Fruit fly (Drosophila melanogaster) whole organism, embryonic: ENCODE data around the gene CG33293.

Experiments
- ATbp ChIP-seq: fragments of 200-800 bp; sonication (Bioruptor generic); optimal IDR thresholded peaks from 2 replicates; lab custom pipeline; 2017; ENCODE audit warnings: missing biosample characterization, mild to moderate bottlenecking, missing genetic modification characterization, missing genetic modification reagents
- Asciz ChIP-seq: fragments of 200-800 bp; sonication (Bioruptor generic); optimal IDR thresholded peaks from 2 replicates; lab custom pipeline; 2017; ENCODE audit warnings: missing biosample characterization, mild to moderate bottlenecking, missing genetic modification characterization, missing genetic modification reagents
- Atf6 ChIP-seq: fragments of 200-800 bp; sonication (Bioruptor generic); IDR thresholded peaks from 2 replicates; pipeline ENCODE4 v1.3.6; 2022; ENCODE audit warnings: missing biosample characterization, missing genetic modification characterization
- C15 ChIP-seq: fragments of 200-800 bp; sonication (Bioruptor generic); IDR thresholded peaks from 3 replicates; pipeline ENCODE4 v1.3.6; 2022; ENCODE audit warnings: missing biosample characterization, missing genetic modification characterization
- CG11456 ChIP-seq: fragments of 200-800 bp; sonication (Bioruptor generic); IDR thresholded peaks from 3 replicates; pipeline ENCODE4 v1.3.6; 2022; ENCODE audit warnings: missing biosample characterization, missing genetic modification characterization
- CG11695 ChIP-seq: fragments of 200-800 bp; sonication (Bioruptor generic); IDR thresholded peaks from 3 replicates; pipeline ENCODE4 v1.3.6; 2022; ENCODE audit warnings: missing biosample characterization, missing genetic modification characterization
- CG12769 ChIP-seq: fragments of 200-800 bp; sonication (Bioruptor generic); optimal IDR thresholded peaks from 2 replicates; lab custom pipeline; 2019; ENCODE audit warnings: missing biosample characterization, mild to moderate bottlenecking, missing genetic modification characterization, moderate library complexity
- CG13123 ChIP-seq: fragments of 200-800 bp; sonication (Bioruptor generic); optimal IDR thresholded peaks from 2 replicates; lab custom pipeline; 2016; ENCODE audit warnings: missing biosample characterization, missing genetic modification characterization
- CG16815 ChIP-seq: fragments of 200-800 bp; sonication (Bioruptor generic); optimal IDR thresholded peaks from 3 replicates; lab custom pipeline; 2017; ENCODE audit warnings: missing biosample characterization, mild to moderate bottlenecking, missing genetic modification characterization
- CG16863 ChIP-seq: fragments of 200-800 bp; sonication (Bioruptor generic); optimal IDR thresholded peaks from 3 replicates; lab custom pipeline; 2016; ENCODE audit warnings: missing biosample characterization, missing genetic modification characterization
- CG17568 ChIP-seq: fragments of 200-800 bp; sonication (Bioruptor generic); optimal IDR thresholded peaks from 2 replicates; lab custom pipeline; 2018; ENCODE audit warnings: missing biosample characterization, mild to moderate bottlenecking, missing genetic modification characterization, moderate library complexity
- CG17912 ChIP-seq: fragments of 200-800 bp; sonication (Bioruptor generic); optimal IDR thresholded peaks from 2 replicates; lab custom pipeline; 2018; ENCODE audit warnings: missing biosample characterization, mild to moderate bottlenecking, missing genetic modification characterization
- CG18011 ChIP-seq: fragments of 200-800 bp; sonication (Bioruptor generic); optimal IDR thresholded peaks from 2 replicates; lab custom pipeline; 2017; ENCODE audit warnings: missing biosample characterization, missing genetic modification characterization, mild to moderate bottlenecking, moderate library complexity, missing genotype
- CG1832 ChIP-seq: fragments of 200-800 bp; sonication (Bioruptor generic); optimal IDR thresholded peaks from 2 replicates; lab custom pipeline; 2017; ENCODE audit warnings: missing biosample characterization, mild to moderate bottlenecking, missing genetic modification characterization, inconsistent platforms
- CG18599 ChIP-seq: fragments of 200-800 bp; sonication (Bioruptor generic); optimal IDR thresholded peaks from 3 replicates; lab custom pipeline; 2017; ENCODE audit warnings: missing biosample characterization, missing genetic modification characterization, mild to moderate bottlenecking, moderate library complexity, missing genetic modification reagents
- CG2129 ChIP-seq: fragments of 200-800 bp; sonication (Bioruptor generic); IDR thresholded peaks from 2 replicates; pipeline ENCODE4 v1.3.6; 2022; ENCODE audit warnings: missing biosample characterization, missing genetic modification characterization; ENCODE audit not compliant: partially characterized antibody
- CG32532 ChIP-seq: fragments of 200-800 bp; sonication (Bioruptor generic); IDR thresholded peaks from 2 replicates; pipeline ENCODE4 v1.3.6; 2022; ENCODE audit warnings: missing biosample characterization, missing genetic modification characterization
- CG4328 ChIP-seq: fragments of 200-800 bp; sonication (Bioruptor generic); optimal IDR thresholded peaks from 3 replicates; lab custom pipeline; 2017; ENCODE audit warnings: missing biosample characterization, missing genetic modification reagents, missing genetic modification characterization
- CG4360 ChIP-seq: fragments of 200-800 bp; sonication (Bioruptor generic); IDR thresholded peaks from 2 replicates; pipeline ENCODE4 v1.3.6; 2022; ENCODE audit warnings: missing biosample characterization, missing genetic modification characterization
- CG4820 ChIP-seq: fragments of 200-800 bp; sonication (Bioruptor generic); optimal IDR thresholded peaks from 3 replicates; lab custom pipeline; 2016; ENCODE audit warnings: missing biosample characterization, missing genetic modification characterization
- CG6175 ChIP-seq: fragments of 200-800 bp; sonication (Bioruptor generic); IDR thresholded peaks from 3 replicates; pipeline ENCODE4 v1.3.6; 2022; ENCODE audit warnings: missing biosample characterization, missing genetic modification characterization
- CG8359 ChIP-seq: fragments of 200-800 bp; sonication (Bioruptor generic); optimal IDR thresholded peaks from 2 replicates; lab custom pipeline; 2017; ENCODE audit warnings: missing biosample characterization, mild to moderate bottlenecking, missing genetic modification characterization, borderline replicate concordance
- CG8924 ChIP-seq: fragments of 200-800 bp; optimal IDR thresholded peaks from 3 replicates; lab custom pipeline; 2019; ENCODE audit warnings: missing biosample characterization, mild to moderate bottlenecking, missing genetic modification characterization, moderate library complexity
- CG9876 ChIP-seq: fragments of 200-800 bp; sonication (Bioruptor generic); optimal IDR thresholded peaks from 2 replicates; lab custom pipeline; 2016; ENCODE audit warnings: missing biosample characterization, missing genetic modification characterization
- Camta ChIP-seq: fragments of 200-800 bp; sonication (Bioruptor generic); optimal IDR thresholded peaks from 2 replicates; lab custom pipeline; 2016; ENCODE audit warnings: missing biosample characterization, missing genetic modification characterization
- Chrac-16 ChIP-seq: fragments of 200-800 bp; sonication (Bioruptor generic); optimal IDR thresholded peaks from 3 replicates; lab custom pipeline; 2016; ENCODE audit warnings: missing biosample characterization, missing genetic modification characterization
- CrebB ChIP-seq: fragments of 200-800 bp; sonication (Bioruptor generic); optimal IDR thresholded peaks from 3 replicates; lab custom pipeline; 2018; ENCODE audit warnings: missing biosample characterization, mild to moderate bottlenecking, missing genetic modification characterization
- Dad ChIP-seq: fragments of 200-800 bp; sonication (Bioruptor generic); optimal IDR thresholded peaks from 3 replicates; lab custom pipeline; 2016; ENCODE audit warnings: missing biosample characterization, missing genetic modification characterization
- E2f2 ChIP-seq: fragments of 200-800 bp; sonication (Bioruptor generic); IDR thresholded peaks from 2 replicates; pipeline ENCODE4 v1.3.6; 2022; ENCODE audit warnings: missing biosample characterization, missing genetic modification characterization
- Gug ChIP-seq: fragments of 200-800 bp; sonication (Bioruptor generic); IDR thresholded peaks from 4 replicates; pipeline ENCODE4 v1.3.6; 2022; ENCODE audit warnings: missing biosample characterization, missing genetic modification characterization
- HmgZ ChIP-seq: fragments of 200-800 bp; sonication (Bioruptor generic); optimal IDR thresholded peaks from 2 replicates; lab custom pipeline; 2018; ENCODE audit warnings: missing biosample characterization, mild to moderate bottlenecking, missing genetic modification characterization
- Meics ChIP-seq: fragments of 200-800 bp; sonication (Bioruptor generic); optimal IDR thresholded peaks from 2 replicates; lab custom pipeline; 2017; ENCODE audit warnings: missing biosample characterization, mild to moderate bottlenecking, missing genetic modification characterization
- Mrtf ChIP-seq: fragments of 200-800 bp; sonication (Bioruptor generic); IDR thresholded peaks from 3 replicates; pipeline ENCODE4 v1.3.6; 2022; ENCODE audit warnings: missing biosample characterization, missing genetic modification characterization
- NC2β ChIP-seq: fragments of 200-800 bp; sonication (Bioruptor generic); optimal IDR thresholded peaks from 2 replicates; lab custom pipeline; 2016; ENCODE audit warnings: missing biosample characterization, missing genetic modification characterization
- Nf-YA ChIP-seq: fragments of 200-800 bp; sonication (Bioruptor generic); IDR thresholded peaks from 2 replicates; pipeline ENCODE4 v1.3.6; 2022; ENCODE audit warnings: missing biosample characterization, missing genetic modification characterization
- Sox100B ChIP-seq: fragments of 200-800 bp; sonication (Bioruptor generic); optimal IDR thresholded peaks from 3 replicates; lab custom pipeline; 2018; ENCODE audit warnings: missing biosample characterization, mild to moderate bottlenecking, missing genetic modification characterization
- ac ChIP-seq: fragments of 200-800 bp; sonication (Bioruptor generic); optimal IDR thresholded peaks from 3 replicates; lab custom pipeline; 2017; ENCODE audit warnings: missing biosample characterization, mild to moderate bottlenecking, missing genetic modification characterization
- crc ChIP-seq: fragments of 200-800 bp; sonication (Bioruptor generic); optimal IDR thresholded peaks from 2 replicates; lab custom pipeline; 2016; ENCODE audit warnings: missing biosample characterization, missing genetic modification characterization
- dan ChIP-seq: fragments of 200-800 bp; sonication (Bioruptor generic); IDR thresholded peaks from 2 replicates; pipeline ENCODE4 v1.3.6; 2022; ENCODE audit warnings: missing biosample characterization, missing genetic modification characterization
- dati ChIP-seq: fragments of 200-800 bp; sonication (Bioruptor generic); IDR thresholded peaks from 2 replicates; pipeline ENCODE4 v1.3.6; 2022; ENCODE audit warnings: missing biosample characterization, missing genetic modification characterization
- eyg ChIP-seq: fragments of 200-800 bp; sonication (Bioruptor generic); optimal IDR thresholded peaks from 3 replicates; lab custom pipeline; 2016; ENCODE audit warnings: missing biosample characterization, missing genetic modification characterization
- ind ChIP-seq: fragments of 200-800 bp; sonication (Bioruptor generic); optimal IDR thresholded peaks from 3 replicates; lab custom pipeline; 2016; ENCODE audit warnings: missing biosample characterization, missing genetic modification characterization
- jing ChIP-seq: fragments of 200-800 bp; sonication (Bioruptor generic); optimal IDR thresholded peaks from 2 replicates; lab custom pipeline; 2018; ENCODE audit warnings: missing biosample characterization, mild to moderate bottlenecking, missing genetic modification characterization
- lmd ChIP-seq: fragments of 200-800 bp; sonication (Bioruptor generic); IDR thresholded peaks from 2 replicates; pipeline ENCODE4 v1.3.6; 2022; ENCODE audit warnings: missing biosample characterization, missing genetic modification characterization
- pan ChIP-seq, 4 experiments: fragments of >200 bp in 3 of 4; fragments of 200-800 bp in 1 of 4; sonication (Bioruptor generic) in 1 of 4; optimal IDR thresholded peaks in 3 of 4; IDR thresholded peaks in 1 of 4; 2 replicates each; pipeline versions ENCODE4 v1.3.6 to Lab custom; 2017 to 2022; ENCODE audit warnings: missing biosample characterization in 2 of 4, missing genetic modification characterization in 2 of 4, mixed read lengths in 1 of 4
- so ChIP-seq: fragments of 200-800 bp; sonication (Bioruptor generic); IDR thresholded peaks from 3 replicates; pipeline ENCODE4 v1.3.6; 2022; ENCODE audit warnings: missing biosample characterization, missing genetic modification characterization
- tin ChIP-seq: fragments of 200-800 bp; sonication (Bioruptor generic); optimal IDR thresholded peaks from 3 replicates; lab custom pipeline; 2016; ENCODE audit warnings: missing biosample characterization, missing genetic modification characterization
- tup ChIP-seq: fragments of 200-800 bp; sonication (Bioruptor generic); optimal IDR thresholded peaks from 2 replicates; lab custom pipeline; 2016; ENCODE audit warnings: missing biosample characterization, mild to moderate bottlenecking, missing genetic modification characterization, moderate library complexity
- yki ChIP-seq: fragments of >200 bp; optimal IDR thresholded peaks from 3 replicates; lab custom pipeline; 2018
- zen ChIP-seq: fragments of 200-800 bp; sonication (Bioruptor generic); optimal IDR thresholded peaks from 3 replicates; lab custom pipeline; 2018; ENCODE audit warnings: missing biosample characterization, mild to moderate bottlenecking, missing genetic modification characterization, moderate library complexity
- zfh1 ChIP-seq: fragments of 200-800 bp; sonication (Bioruptor generic); IDR thresholded peaks from 3 replicates; pipeline ENCODE4 v1.3.6; 2022; ENCODE audit warnings: missing biosample characterization, missing genetic modification characterization

Gene CG33293

DNA sequence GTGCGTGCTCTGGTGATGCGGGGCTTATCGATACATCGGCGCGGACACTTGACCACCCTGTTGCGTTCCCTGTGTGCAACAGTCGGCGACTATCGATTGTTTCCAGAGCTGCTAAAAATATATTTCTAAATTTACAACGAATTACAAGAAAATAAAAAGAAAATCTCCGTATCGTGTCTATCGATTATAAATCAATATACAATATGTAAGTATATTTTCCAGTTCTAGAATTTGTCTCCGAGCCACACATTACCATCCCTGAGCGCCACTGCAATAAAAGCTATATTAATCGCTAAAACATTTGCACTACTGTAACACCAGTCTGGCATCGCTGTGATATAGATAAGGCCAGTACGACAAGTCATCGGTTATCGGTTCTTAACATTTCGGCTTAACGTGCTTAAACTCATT, 8.3 kb downstream of the CG33293 start, which contains the start of the genes Kat60 and Mms19 (continued):
- TF ChIP-seq Mrtf (GFP tag; lab: Robert Waterston, UW) (no peak), Camta (peak; percentile 67), jing (GFP tag; lab: Kevin White, UChicago) (no peak), zen (tag; lab: Kevin White, UChicago) (peak; percentile 48), CG18011 (GFP tag; lab: Kevin White, UChicago) (peak; percentile 7), Atf6 (GFP tag; lab: Robert Waterston, UW) (no peak), CG12769 (tag; lab: Kevin White, UChicago) (no peak), CG16815 (GFP tag; lab: Kevin White, UChicago) (peak; percentile 68), pan (optimal IDR thresholded peaks at IDR 0.05; lab: Kevin White, UChicago) (no peak), pan (GFP tag; optimal IDR thresholded peaks at IDR 0.05 in 1 of 2, IDR thresholded peaks at IDR 0.05 in 1 of 2) (peak in 1 of 2 experiments; percentile 69), so (GFP tag; lab: Robert Waterston, UW) (no peak), ac (GFP tag; lab: Kevin White, UChicago) (no peak), lmd (GFP tag; lab: Robert Waterston, UW) (peak; percentile 59), zfh1 (GFP tag; lab: Robert Waterston, UW) (peak; percentile 69; the same call in 2 of the 3 replicates), CG16863 (GFP tag; lab: Kevin White, UChicago) (peak; percentile 65), C15 (GFP tag; lab: Robert Waterston, UW) (peak; percentile 31; the same call in 1 of the 3 replicates), CG11695 (GFP tag; lab: Robert Waterston, UW) (no peak), CG1832 (GFP tag; lab: Kevin White, UChicago) (no peak), CG6175 (GFP tag; lab: Robert Waterston, UW) (peak; percentile 48; the same call in 1 of the 3 replicates), CG18599 (GFP tag; lab: Kevin White, UChicago) (peak; percentile 62), CrebB (tag; lab: Kevin White, UChicago) (peak; percentile 6), CG2129 (GFP tag; lab: Robert Waterston, UW) (peak; percentile 88), CG4820 (GFP tag; lab: Kevin White, UChicago) (peak; percentile 44), CG4360 (no peak), CG8359 (GFP tag; lab: Kevin White, UChicago) (no peak), CG13123 (GFP tag; lab: Kevin White, UChicago) (peak; percentile 29), NC2β (no peak), HmgZ (tag; lab: Kevin White, UChicago) (peak; percentile 58), CG17912 (GFP tag; lab: Kevin White, UChicago) (no peak), dati (GFP tag; lab: Robert Waterston, UW) (no peak), tup (no peak), eyg (GFP tag; lab: Kevin White, UChicago) (peak; percentile 19), ATbp (GFP tag; lab: Kevin White, UChicago) (no peak), CG17568 (GFP tag; lab: Kevin White, UChicago) (no peak), Meics (peak; percentile 32), yki (lab: Kevin White, UChicago) (no peak), CG11456 (GFP tag; lab: Robert Waterston, UW) (peak; percentile 72; the same call in 2 of the 3 replicates), Nf-YA (GFP tag; lab: Robert Waterston, UW) (no peak), Sox100B (GFP tag; lab: Kevin White, UChicago) (no peak), tin (peak; percentile 73), E2f2 (0 out of 2 replicates have a peak, but pooled peaks have one; percentile 36), ind (GFP tag; lab: Kevin White, UChicago) (peak; percentile 73), Dad (GFP tag; lab: Kevin White, UChicago) (peak; percentile 43), dan (no peak), CG8924 (peak; percentile 66), crc (GFP tag; lab: Kevin White, UChicago) (no peak), Gug (GFP tag; lab: Robert Waterston, UW) (peak; percentile 84; the same call in 3 of the 4 replicates), Chrac-16 (peak; percentile 72), CG9876 (GFP tag; lab: Kevin White, UChicago) (peak; percentile 26), Asciz (GFP tag; lab: Kevin White, UChicago) (no peak), CG4328 (GFP tag; lab: Kevin White, UChicago) (no peak), CG32532 (GFP tag; lab: Robert Waterston, UW) (peak; percentile 71)
